Worm (Caenorhabditis elegans): ENCODE data around the gene D2024.5.
A peak's percentile ranks its signal among the peaks of the same experiment; 100 is the strongest.
"Not testable (repeated sequence)": the region's sequence is repeated elsewhere in the genome, so short reads cannot be mapped to it uniquely, and the experiment has no call there.

Gene D2024.5

DNA sequence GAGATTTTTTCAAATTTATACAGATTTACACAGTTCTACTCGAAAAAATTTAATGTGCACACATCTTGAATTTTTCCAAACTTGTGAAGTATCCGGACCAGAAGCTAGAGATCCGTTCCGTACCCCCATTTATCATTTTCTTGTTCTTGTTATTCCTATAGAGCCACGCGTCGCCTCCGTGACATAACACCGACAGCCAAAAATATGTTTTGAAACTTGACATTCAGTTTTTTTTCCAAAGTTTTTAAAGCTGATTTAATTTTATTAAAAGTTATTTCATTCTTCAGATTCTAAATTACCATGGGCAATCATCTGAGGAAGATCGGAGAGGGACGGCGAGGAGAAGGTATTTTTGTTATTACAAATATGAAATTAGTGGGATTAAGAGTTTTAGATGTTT, 22.1 kb upstream of the D2024.5 start, which contains the start of gene D2024.18:
Gene D2024.18, plus strand, starts transcription at position 301 of the 400 bp plus-strand sequence.
- TF ChIP-seq hnd-1 (tag; optimal IDR thresholded peaks at IDR 0.05), result no peak
- no peak for TF ChIP-seq flt-1 (GFP tag; IDR thresholded peaks at IDR 0.05)
- TF ChIP-seq ama-1 (optimal IDR thresholded peaks at IDR 0.05), result no peak
- no peak for TF ChIP-seq F13C5.2 (tag; optimal IDR thresholded peaks at IDR 0.05)
- no peak for TF ChIP-seq B0310.2 (tag; optimal IDR thresholded peaks at IDR 0.05)
- no peak for TF ChIP-seq tbx-37 (GFP tag; conservative IDR thresholded peaks at IDR 0.05)
- no peak for TF ChIP-seq ets-7 (tag; optimal IDR thresholded peaks at IDR 0.05)
- no peak for TF ChIP-seq sea-1 (GFP tag; conservative IDR thresholded peaks at IDR 0.05)
- TF ChIP-seq scrt-1 (GFP tag; IDR thresholded peaks at IDR 0.05), result no peak
- TF ChIP-seq aly-1 (tag; optimal IDR thresholded peaks at IDR 0.05), result no peak
- TF ChIP-seq tbx-11 (GFP tag; IDR thresholded peaks at IDR 0.05), result no peak
- TF ChIP-seq pes-1 (GFP tag; IDR thresholded peaks at IDR 0.05), result no peak
- no peak for TF ChIP-seq ceh-13 (GFP tag; optimal IDR thresholded peaks at IDR 0.05)
- no peak for TF ChIP-seq tra-4 (tag; optimal IDR thresholded peaks at IDR 0.05)
- TF ChIP-seq hmg-4 (GFP tag; optimal IDR thresholded peaks at IDR 0.05), result no peak
- no peak for TF ChIP-seq ceh-36 (tag; optimal IDR thresholded peaks at IDR 0.05)
- no peak for TF ChIP-seq hmbx-1 (tag; optimal IDR thresholded peaks at IDR 0.05)

- TF ChIP-seq ceh-36, B0310.2, F13C5.2 (tag; optimal IDR thresholded peaks at IDR 0.05): not testable (repeated sequence)
These were observed 19.1 kb upstream of the D2024.5 start, which contains the start of gene D2024.1 for ce11 chrIV:7247243-7247642. Gene D2024.1, plus strand, starts transcription at chrIV:7247543.

- TF ChIP-seq hmbx-1 (tag; optimal IDR thresholded peaks at IDR 0.05) (no peak), ceh-36 (tag; optimal IDR thresholded peaks at IDR 0.05) (no peak), sea-1 (GFP tag; conservative IDR thresholded peaks at IDR 0.05) (no peak), tra-4 (tag; optimal IDR thresholded peaks at IDR 0.05) (no peak), F13C5.2 (tag; optimal IDR thresholded peaks at IDR 0.05) (no peak), tbx-37 (GFP tag; conservative IDR thresholded peaks at IDR 0.05) (no peak), pes-1 (GFP tag; IDR thresholded peaks at IDR 0.05) (no peak), ceh-13 (GFP tag; optimal IDR thresholded peaks at IDR 0.05) (no peak), B0310.2 (tag; optimal IDR thresholded peaks at IDR 0.05) (no peak), ets-7 (tag; optimal IDR thresholded peaks at IDR 0.05) (no peak), tbx-11 (GFP tag; IDR thresholded peaks at IDR 0.05) (no peak), aly-1 (tag; optimal IDR thresholded peaks at IDR 0.05) (no peak), ama-1 (optimal IDR thresholded peaks at IDR 0.05) (no peak), hmg-4 (GFP tag; optimal IDR thresholded peaks at IDR 0.05) (no peak), hnd-1 (tag; optimal IDR thresholded peaks at IDR 0.05) (no peak), flt-1 (GFP tag; IDR thresholded peaks at IDR 0.05) (no peak), scrt-1 (GFP tag; IDR thresholded peaks at IDR 0.05) (no peak)
These were observed 18.4 kb upstream of the D2024.5 start, which contains the start of gene col-114 for ce11 chrIV:7246553-7246952. Gene col-114, minus strand, starts transcription at chrIV:7246653.

ce11 chrIV:7245592-7245991, 17.5 kb upstream of the D2024.5 start:
- TF ChIP-seq flt-1 (GFP tag; IDR thresholded peaks at IDR 0.05), result no peak
- no peak for TF ChIP-seq sea-1 (GFP tag; conservative IDR thresholded peaks at IDR 0.05)
- TF ChIP-seq hmbx-1 (tag; optimal IDR thresholded peaks at IDR 0.05), result no peak
- TF ChIP-seq aly-1 (tag; optimal IDR thresholded peaks at IDR 0.05), result no peak
- TF ChIP-seq B0310.2 (tag; optimal IDR thresholded peaks at IDR 0.05), result no peak
- no peak for TF ChIP-seq F13C5.2 (tag; optimal IDR thresholded peaks at IDR 0.05)
- no peak for TF ChIP-seq ama-1 (optimal IDR thresholded peaks at IDR 0.05)
- no peak for TF ChIP-seq hmg-4 (GFP tag; optimal IDR thresholded peaks at IDR 0.05)
- no peak for TF ChIP-seq ets-7 (tag; optimal IDR thresholded peaks at IDR 0.05)
- no peak for TF ChIP-seq tbx-11 (GFP tag; IDR thresholded peaks at IDR 0.05)
- no peak for TF ChIP-seq scrt-1 (GFP tag; IDR thresholded peaks at IDR 0.05)
- no peak for TF ChIP-seq pes-1 (GFP tag; IDR thresholded peaks at IDR 0.05)
- no peak for TF ChIP-seq tra-4 (tag; optimal IDR thresholded peaks at IDR 0.05)
- TF ChIP-seq ceh-36 (tag; optimal IDR thresholded peaks at IDR 0.05), result no peak
- TF ChIP-seq hnd-1 (tag; optimal IDR thresholded peaks at IDR 0.05), result no peak

ce11 chrIV:7243913-7244312, 15.8 kb upstream of the D2024.5 start, which contains the start of gene afmd-1:
Gene afmd-1, plus strand, starts transcription at chrIV:7244228.
- TF ChIP-seq ama-1 (optimal IDR thresholded peaks at IDR 0.05) (no peak), F13C5.2 (tag; optimal IDR thresholded peaks at IDR 0.05) (no peak), tbx-11 (GFP tag; IDR thresholded peaks at IDR 0.05) (no peak), tbx-37 (GFP tag; conservative IDR thresholded peaks at IDR 0.05) (no peak), scrt-1 (GFP tag; IDR thresholded peaks at IDR 0.05) (no peak), aly-1 (tag; optimal IDR thresholded peaks at IDR 0.05) (no peak), sea-1 (GFP tag; conservative IDR thresholded peaks at IDR 0.05) (no peak), ceh-36 (tag; optimal IDR thresholded peaks at IDR 0.05) (no peak), hmbx-1 (tag; optimal IDR thresholded peaks at IDR 0.05) (no peak), ceh-13 (GFP tag; optimal IDR thresholded peaks at IDR 0.05) (no peak), B0310.2 (tag; optimal IDR thresholded peaks at IDR 0.05) (no peak), ets-7 (tag; optimal IDR thresholded peaks at IDR 0.05) (no peak), pes-1 (GFP tag; IDR thresholded peaks at IDR 0.05) (no peak)

- TF ChIP-seq F13C5.2 (tag; optimal IDR thresholded peaks at IDR 0.05) (no peak), scrt-1 (GFP tag; IDR thresholded peaks at IDR 0.05) (no peak), pes-1 (GFP tag; IDR thresholded peaks at IDR 0.05) (no peak), tbx-11 (GFP tag; IDR thresholded peaks at IDR 0.05) (no peak), hmg-4 (GFP tag; optimal IDR thresholded peaks at IDR 0.05) (no peak), B0310.2 (tag; optimal IDR thresholded peaks at IDR 0.05) (no peak), tra-4 (tag; optimal IDR thresholded peaks at IDR 0.05) (no peak), hnd-1 (tag; optimal IDR thresholded peaks at IDR 0.05) (no peak), ceh-13 (GFP tag; optimal IDR thresholded peaks at IDR 0.05) (no peak)
These were observed 14.2 kb upstream of the D2024.5 start, which contains the start of gene gstk-2 for ce11 chrIV:7242220-7242789. Gene gstk-2, minus strand, starts transcription at chrIV:7242270.

- peak; percentile 38; the same call in 1 of the 2 replicates for TF ChIP-seq pes-1 (GFP tag; IDR thresholded peaks at IDR 0.05)
- no peak for TF ChIP-seq hnd-1 (tag; optimal IDR thresholded peaks at IDR 0.05)
These were observed 12.5 kb upstream of the D2024.5 start for ce11 chrIV:7240564-7240963.
